Worm (Caenorhabditis elegans) whole organism, late embryonic: ENCODE results near the gene sna-1.

Experiments
- C38D4.7 ChIP-seq: fragments of 200-800 bp; sonication (Bioruptor generic); optimal IDR thresholded peaks from 2 replicates; lab custom pipeline; 2018; ENCODE audit warnings: mild to moderate bottlenecking, missing genetic modification characterization, moderate library complexity, missing compliant biosample characterization
- F13H6.1 ChIP-seq: sonication (generic microtip); optimal IDR thresholded peaks from 2 replicates; lab custom pipeline; 2016; ENCODE audit warnings: missing genetic modification characterization, missing compliant biosample characterization
- K02D7.2 ChIP-seq: sonication (generic microtip); optimal IDR thresholded peaks from 2 replicates; lab custom pipeline; 2017; ENCODE audit warnings: mild to moderate bottlenecking, missing genetic modification characterization, missing compliant biosample characterization
- T23F11.4 ChIP-seq: fragments of 200-800 bp; sonication (Bioruptor generic); optimal IDR thresholded peaks from 2 replicates; lab custom pipeline; 2018; ENCODE audit warnings: mild to moderate bottlenecking, missing genetic modification characterization, missing compliant biosample characterization
- ama-1 ChIP-seq: fragments of 150-350 bp; optimal IDR thresholded peaks from 2 replicates; lab custom pipeline; 2014
- ceh-22 ChIP-seq: sonication (generic microtip); optimal IDR thresholded peaks from 2 replicates; lab custom pipeline; 2017; ENCODE audit warnings: missing biosample characterization, missing genetic modification characterization
- ceh-30 ChIP-seq: fragments of 150-350 bp; optimal IDR thresholded peaks from 2 replicates; lab custom pipeline; 2014; ENCODE audit warnings: missing biosample characterization, missing genetic modification characterization
- ceh-31 ChIP-seq: sonication (generic microtip); optimal IDR thresholded peaks from 2 replicates; lab custom pipeline; 2016; ENCODE audit warnings: missing genetic modification characterization, missing compliant biosample characterization
- ceh-45 ChIP-seq: fragments of 200-800 bp; sonication (Bioruptor generic); IDR thresholded peaks from 2 replicates; pipeline ENCODE4 v1.3.6; 2022; ENCODE audit warnings: missing genetic modification reagents, missing genetic modification characterization, missing compliant biosample characterization
- ceh-48 ChIP-seq: sonication (generic microtip); optimal IDR thresholded peaks from 2 replicates; lab custom pipeline; 2016; ENCODE audit warnings: missing genetic modification characterization, inconsistent platforms, missing compliant biosample characterization
- ceh-6 ChIP-seq: fragments of 200-800 bp; sonication (Bioruptor generic); optimal IDR thresholded peaks from 2 replicates; lab custom pipeline; 2018; ENCODE audit warnings: mild to moderate bottlenecking, missing genetic modification characterization, missing compliant biosample characterization
- ceh-9 ChIP-seq: sonication (generic microtip); optimal IDR thresholded peaks from 2 replicates; lab custom pipeline; 2016; ENCODE audit warnings: mild to moderate bottlenecking, missing genetic modification characterization, inconsistent platforms, missing compliant biosample characterization
- che-1 ChIP-seq: sonication (generic microtip); optimal IDR thresholded peaks from 2 replicates; lab custom pipeline; 2016; ENCODE audit warnings: mild to moderate bottlenecking, missing genetic modification characterization, missing compliant biosample characterization
- dmd-4 ChIP-seq: sonication (generic microtip); optimal IDR thresholded peaks from 2 replicates; lab custom pipeline; 2016; ENCODE audit warnings: borderline replicate concordance, missing genetic modification characterization, missing compliant biosample characterization
- dve-1 ChIP-seq: sonication (generic microtip); optimal IDR thresholded peaks from 2 replicates; lab custom pipeline; 2017; ENCODE audit warnings: antibody characterized with exemption, mild to moderate bottlenecking, missing genetic modification characterization, missing compliant biosample characterization
- elt-2 ChIP-seq: sonication (generic microtip); optimal IDR thresholded peaks from 2 replicates; lab custom pipeline; 2016; ENCODE audit warnings: missing genetic modification reagents, missing genetic modification characterization, missing compliant biosample characterization
- elt-4 ChIP-seq: sonication (generic microtip); optimal IDR thresholded peaks from 2 replicates; lab custom pipeline; 2016; ENCODE audit warnings: missing genetic modification characterization, missing compliant biosample characterization
- eyg-1 ChIP-seq: sonication (generic microtip); optimal IDR thresholded peaks from 2 replicates; lab custom pipeline; 2016; ENCODE audit warnings: missing genotype, missing genetic modification characterization, missing compliant biosample characterization
- fkh-10 ChIP-seq: fragments of 150-350 bp; optimal IDR thresholded peaks from 2 replicates; lab custom pipeline; 2014; ENCODE audit warnings: missing biosample characterization, missing genetic modification reagents, missing genetic modification characterization
- fkh-6 ChIP-seq: sonication (generic microtip); optimal IDR thresholded peaks from 2 replicates; lab custom pipeline; 2016; ENCODE audit warnings: missing genetic modification characterization, missing compliant biosample characterization
- hlh-13 ChIP-seq: fragments of 200-800 bp; sonication (Bioruptor generic); optimal IDR thresholded peaks from 2 replicates; lab custom pipeline; 2018; ENCODE audit warnings: mild to moderate bottlenecking, missing genetic modification characterization, missing compliant biosample characterization
- hlh-15 ChIP-seq: sonication (generic microtip); optimal IDR thresholded peaks from 2 replicates; lab custom pipeline; 2016; ENCODE audit warnings: missing genetic modification characterization, missing compliant biosample characterization
- hlh-30 ChIP-seq: sonication (generic microtip); optimal IDR thresholded peaks from 2 replicates; lab custom pipeline; 2017; ENCODE audit warnings: antibody characterized with exemption, missing genetic modification characterization, missing compliant biosample characterization; ENCODE audit not compliant: insufficient read depth
- hlh-6 ChIP-seq: sonication (generic microtip); optimal IDR thresholded peaks from 2 replicates; lab custom pipeline; 2016; ENCODE audit warnings: missing genotype, missing genetic modification characterization, missing compliant biosample characterization
- madf-2 ChIP-seq: sonication (generic microtip); optimal IDR thresholded peaks from 2 replicates; lab custom pipeline; 2017; ENCODE audit warnings: missing genetic modification characterization, missing compliant biosample characterization
- nfya-1 ChIP-seq: sonication (generic microtip); optimal IDR thresholded peaks from 2 replicates; lab custom pipeline; 2017; ENCODE audit warnings: missing genetic modification characterization, mild to moderate bottlenecking, missing compliant biosample characterization, antibody characterized with exemption, moderate library complexity
- nhr-11 ChIP-seq: fragments of 150-350 bp; optimal IDR thresholded peaks from 2 replicates; lab custom pipeline; 2014; ENCODE audit warnings: missing biosample characterization, missing genetic modification characterization
- nhr-232 ChIP-seq: sonication (generic microtip); optimal IDR thresholded peaks from 2 replicates; lab custom pipeline; 2016; ENCODE audit warnings: missing genetic modification characterization, missing compliant biosample characterization
- odd-2 ChIP-seq: sonication (generic microtip); optimal IDR thresholded peaks from 2 replicates; lab custom pipeline; 2017; ENCODE audit warnings: antibody characterized with exemption, mild to moderate bottlenecking, missing genetic modification characterization, missing compliant biosample characterization
- pqm-1 ChIP-seq: sonication (generic microtip); optimal IDR thresholded peaks from 2 replicates; lab custom pipeline; 2016; ENCODE audit warnings: missing genetic modification characterization, missing compliant biosample characterization
- pros-1 ChIP-seq: fragments of 150-350 bp; optimal IDR thresholded peaks from 2 replicates; lab custom pipeline; 2014; ENCODE audit warnings: missing biosample characterization, missing genetic modification reagents, missing genetic modification characterization
- rnt-1 ChIP-seq: sonication (generic microtip); optimal IDR thresholded peaks from 2 replicates; lab custom pipeline; 2016; ENCODE audit warnings: missing genetic modification characterization, missing compliant biosample characterization
- sdc-2 ChIP-seq: sonication (generic microtip); optimal IDR thresholded peaks from 2 replicates; lab custom pipeline; 2016; ENCODE audit warnings: missing genotype, missing genetic modification characterization, missing compliant biosample characterization
- tbx-7 ChIP-seq: sonication (generic microtip); optimal IDR thresholded peaks from 2 replicates; lab custom pipeline; 2016; ENCODE audit warnings: missing genotype, missing genetic modification characterization, missing compliant biosample characterization
- ttx-3 ChIP-seq: sonication (generic microtip); optimal IDR thresholded peaks from 2 replicates; lab custom pipeline; 2016; ENCODE audit warnings: missing genetic modification reagents, missing genetic modification characterization, missing compliant biosample characterization
- unc-3 ChIP-seq, 2 experiments: fragments of 200-800 bp in 1 of 2; sonication (Bioruptor generic) in 1 of 2; sonication (generic microtip) in 1 of 2; conservative IDR thresholded peaks in 1 of 2; optimal IDR thresholded peaks in 1 of 2; 2 replicates each; pipeline versions ENCODE4 v1.3.6 to Lab custom; 2016 to 2022; ENCODE audit warnings: missing compliant biosample characterization in 2 of 2, missing genetic modification characterization in 2 of 2, missing genetic modification reagents in 1 of 2
- unc-55 ChIP-seq: sonication (generic microtip); optimal IDR thresholded peaks from 2 replicates; lab custom pipeline; 2017; ENCODE audit warnings: missing biosample characterization, missing genetic modification reagents, missing genetic modification characterization
- ztf-16 ChIP-seq: sonication (generic microtip); optimal IDR thresholded peaks from 2 replicates; lab custom pipeline; 2017; ENCODE audit warnings: missing genetic modification characterization, missing compliant biosample characterization

The sna-1 gene

ce11 chrV:6709050-6709683 lies 1.3 kb downstream of the sna-1 start, which contains the start of gene dlst-1 (continued):
- no peak for TF ChIP-seq odd-2 (tag; lab: Kevin White, UChicago)
- peak; percentile 23 for TF ChIP-seq C38D4.7 (GFP tag; lab: Kevin White, UChicago)
- no peak for TF ChIP-seq hlh-13 (GFP tag; lab: Kevin White, UChicago)
- no peak for TF ChIP-seq unc-55
- peak; percentile 2 for TF ChIP-seq che-1 (tag; lab: Kevin White, UChicago)
- no peak for TF ChIP-seq pros-1 (tag; lab: Kevin White, UChicago)
- no peak for TF ChIP-seq ceh-30 (tag; lab: Kevin White, UChicago)
- TF ChIP-seq ceh-48 (tag; lab: Kevin White, UChicago), result no peak
- TF ChIP-seq nfya-1, result peak; percentile 69
- TF ChIP-seq sdc-2 (tag; lab: Kevin White, UChicago), result peak; percentile 23
- no peak for TF ChIP-seq eyg-1 (tag; lab: Kevin White, UChicago)
- TF ChIP-seq fkh-6 (tag; lab: Kevin White, UChicago), result peak; percentile 42
- TF ChIP-seq rnt-1 (tag; lab: Kevin White, UChicago), result peak; percentile 35
- TF ChIP-seq ceh-9 (tag; lab: Kevin White, UChicago), result no peak
- peak; percentile 47 for TF ChIP-seq nhr-232 (tag; lab: Kevin White, UChicago)
- no peak for TF ChIP-seq T23F11.4
- TF ChIP-seq hlh-30, result no peak
- TF ChIP-seq F13H6.1 (tag; lab: Kevin White, UChicago), result peak; percentile 51
- TF ChIP-seq ttx-3 (tag; lab: Kevin White, UChicago), result peak; percentile 54
- no peak for TF ChIP-seq ceh-22 (tag; lab: Kevin White, UChicago)
- peak; percentile 27 for TF ChIP-seq hlh-15 (tag; lab: Kevin White, UChicago)
- TF ChIP-seq elt-4 (tag; lab: Kevin White, UChicago), result no peak
- TF ChIP-seq K02D7.2 (tag; lab: Kevin White, UChicago), result peak; percentile 46
- TF ChIP-seq pqm-1 (tag; lab: Kevin White, UChicago), result no peak
- peak; percentile 12 for TF ChIP-seq ceh-6 (GFP tag; lab: Kevin White, UChicago)
- TF ChIP-seq madf-2 (tag; lab: Kevin White, UChicago), result peak; percentile 62

- TF ChIP-seq ceh-45 (GFP tag; lab: Robert Waterston, UW), result no peak
- TF ChIP-seq unc-3 (GFP tag; conservative IDR thresholded peaks at IDR 0.05; lab: Robert Waterston, UW), result no peak
- TF ChIP-seq unc-3 (tag; optimal IDR thresholded peaks at IDR 0.05; lab: Kevin White, UChicago), result no peak
- TF ChIP-seq elt-2 (tag; lab: Kevin White, UChicago), result peak; percentile 82
These were observed 3.7 kb downstream of the sna-1 start, which contains the start of gene W02F12.4 for ce11 chrV:6706771-6707170. Gene W02F12.4, minus strand, starts transcription at chrV:6706934.

ce11 chrV:6705367-6705766 lies 5.1 kb downstream of the sna-1 start:
- no peak for TF ChIP-seq ttx-3 (tag; lab: Kevin White, UChicago)
- TF ChIP-seq ceh-31 (tag; lab: Kevin White, UChicago), result no peak
- no peak for TF ChIP-seq ama-1 (lab: Kevin White, UChicago)
- TF ChIP-seq tbx-7 (tag; lab: Kevin White, UChicago), result no peak
- no peak for TF ChIP-seq dve-1
- TF ChIP-seq ztf-16, result no peak
- TF ChIP-seq pros-1 (tag; lab: Kevin White, UChicago), result no peak
- no peak for TF ChIP-seq hlh-6 (tag; lab: Kevin White, UChicago)
- TF ChIP-seq dmd-4 (tag; lab: Kevin White, UChicago), result no peak
- no peak for TF ChIP-seq ceh-9 (tag; lab: Kevin White, UChicago)
- no peak for TF ChIP-seq hlh-15 (tag; lab: Kevin White, UChicago)
- no peak for TF ChIP-seq hlh-13 (GFP tag; lab: Kevin White, UChicago)
- no peak for TF ChIP-seq fkh-10 (GFP tag; lab: Kevin White, UChicago)
- no peak for TF ChIP-seq nhr-11 (tag; lab: Kevin White, UChicago)
- TF ChIP-seq rnt-1 (tag; lab: Kevin White, UChicago), result no peak
- TF ChIP-seq, all 69 proteins: peak for 0
